Worm (Caenorhabditis elegans): ENCODE data around the gene spop-1.
A peak's percentile ranks its signal among the peaks of the same experiment; 100 is the strongest.

The spop-1 gene

ce11 chrIII:10064140-10064539, 33.7 kb downstream of the spop-1 start, which contains the start of gene ekl-6:
Gene ekl-6 (plus strand): TSS chrIII:10064404.
- TF ChIP-seq alr-1 (tag; optimal IDR thresholded peaks at IDR 0.05; ENCODE audit: borderline replicate concordance) (no peak), elt-3 (tag; optimal IDR thresholded peaks at IDR 0.05) (no peak), mab-9 (GFP tag; IDR thresholded peaks at IDR 0.05) (no peak), tbx-2 (tag; optimal IDR thresholded peaks at IDR 0.05) (peak; percentile 80), snu-23 (GFP tag; optimal IDR thresholded peaks at IDR 0.05) (no peak), skn-1 (tag; optimal IDR thresholded peaks at IDR 0.05) (peak; percentile 13), egl-13 (tag; optimal IDR thresholded peaks at IDR 0.05) (peak; percentile 73), unc-30 (tag; optimal IDR thresholded peaks at IDR 0.05) (no peak), rnt-1 (tag; optimal IDR thresholded peaks at IDR 0.05) (peak; percentile 97), fos-1 (tag; optimal IDR thresholded peaks at IDR 0.05) (no peak), nhr-47 (tag; optimal IDR thresholded peaks at IDR 0.05) (peak; percentile 80), ceh-82 (tag; optimal IDR thresholded peaks at IDR 0.05) (peak in 2 of 3 experiments; percentile 26 to 39), vab-15 (tag; optimal IDR thresholded peaks at IDR 0.05) (no peak), fkh-4 (tag; optimal IDR thresholded peaks at IDR 0.05; ENCODE audit: borderline replicate concordance) (peak; percentile 87), fkh-10 (GFP tag; optimal IDR thresholded peaks at IDR 0.05) (no peak), nhr-85 (tag) (peak; percentile 92), nhr-20 (tag; optimal IDR thresholded peaks at IDR 0.05) (peak; percentile 75), nhr-76 (tag; optimal IDR thresholded peaks at IDR 0.05) (no peak), nhr-11 (tag; optimal IDR thresholded peaks at IDR 0.05) (no peak), C34B4.2 (tag; optimal IDR thresholded peaks at IDR 0.05) (no peak), F16B12.6 (tag; optimal IDR thresholded peaks at IDR 0.05) (peak; percentile 14), lin-15B (tag; optimal IDR thresholded peaks at IDR 0.05) (no peak), lin-39 (tag; optimal IDR thresholded peaks at IDR 0.05) (no peak), elt-2 (tag; optimal IDR thresholded peaks at IDR 0.05) (peak; percentile 37), ceh-90 (tag; optimal IDR thresholded peaks at IDR 0.05) (peak; percentile 90), isw-1 (GFP tag; IDR thresholded peaks at IDR 0.05) (peak; percentile 23), nhr-19 (GFP tag; conservative IDR thresholded peaks at IDR 0.05) (no peak; the same call in 1 of the 2 replicates), mdl-1 (tag; optimal IDR thresholded peaks at IDR 0.05) (no peak), mep-1 (tag; optimal IDR thresholded peaks at IDR 0.05) (peak; percentile 47), aha-1 (tag; optimal IDR thresholded peaks at IDR 0.05) (no peak), nhr-77 (tag; optimal IDR thresholded peaks at IDR 0.05) (peak; percentile 21), zip-4 (GFP tag; optimal IDR thresholded peaks at IDR 0.05) (no peak), unc-98 (GFP tag; IDR thresholded peaks at IDR 0.05) (peak; percentile 54; the same call in 1 of the 2 replicates), C04F5.9 (tag; optimal IDR thresholded peaks at IDR 0.05) (peak; percentile 81), dsc-1 (tag; optimal IDR thresholded peaks at IDR 0.05) (peak; percentile 79), ztf-11 (tag; optimal IDR thresholded peaks at IDR 0.05) (peak in 1 of 2 experiments; percentile 89), ceh-63 (GFP tag; optimal IDR thresholded peaks at IDR 0.05) (no peak), zag-1 (tag; optimal IDR thresholded peaks at IDR 0.05) (no peak), nhr-237 (tag; optimal IDR thresholded peaks at IDR 0.05) (no peak), nhr-12 (tag; optimal IDR thresholded peaks at IDR 0.05) (no peak), nhr-84 (tag; optimal IDR thresholded peaks at IDR 0.05) (no peak), lir-3 (tag; optimal IDR thresholded peaks at IDR 0.05; ENCODE audit: poor library complexity) (peak; percentile 92), efl-3 (GFP tag; optimal IDR thresholded peaks at IDR 0.05) (no peak), irx-1 (tag; optimal IDR thresholded peaks at IDR 0.05) (peak; percentile 90), lin-13 (GFP tag; optimal IDR thresholded peaks at IDR 0.05) (peak; percentile 25), jun-1 (tag; optimal IDR thresholded peaks at IDR 0.05) (no peak), sptf-1 (tag; optimal IDR thresholded peaks at IDR 0.05) (no peak), lsy-2 (tag; optimal IDR thresholded peaks at IDR 0.05) (peak in 1 of 2 experiments; percentile 71), ets-5 (GFP tag; IDR thresholded peaks at IDR 0.05) (no peak), lin-14 (GFP tag; optimal IDR thresholded peaks at IDR 0.05) (no peak), ceh-8 (GFP tag; optimal IDR thresholded peaks at IDR 0.05) (peak; percentile 30), unc-62 (GFP tag; optimal IDR thresholded peaks at IDR 0.05) (no peak), nhr-71 (tag; optimal IDR thresholded peaks at IDR 0.05) (no peak)
